Fruit fly (Drosophila melanogaster) whole organism, embryonic: ENCODE measurements around the gene Syp.

Experiments
- Adf1 ChIP-seq: fragments of 200-800 bp; sonication (Bioruptor generic); IDR thresholded peaks from 2 replicates; pipeline ENCODE4 v1.3.6; 2022; ENCODE audit warnings: missing biosample characterization, missing genetic modification characterization
- Antp ChIP-seq: fragments of 200-800 bp; sonication (Bioruptor generic); optimal IDR thresholded peaks from 3 replicates; lab custom pipeline; 2016; ENCODE audit warnings: missing biosample characterization, missing genetic modification characterization
- CG10654 ChIP-seq: fragments of 200-800 bp; sonication (Bioruptor generic); optimal IDR thresholded peaks from 2 replicates; lab custom pipeline; 2016; ENCODE audit warnings: missing biosample characterization, missing genetic modification characterization
- CG10979 ChIP-seq: fragments of 200-800 bp; sonication (Bioruptor generic); optimal IDR thresholded peaks from 2 replicates; lab custom pipeline; 2018; ENCODE audit warnings: missing biosample characterization, mild to moderate bottlenecking, missing genetic modification characterization, moderate library complexity
- CG1233 ChIP-seq: fragments of 200-800 bp; sonication (Bioruptor generic); optimal IDR thresholded peaks from 4 replicates; lab custom pipeline; 2018; ENCODE audit warnings: missing biosample characterization, mild to moderate bottlenecking, missing genetic modification characterization
- CG14014 ChIP-seq: fragments of 200-800 bp; sonication (Bioruptor generic); IDR thresholded peaks from 2 replicates; pipeline ENCODE4 v1.3.6; 2022; ENCODE audit warnings: missing biosample characterization, missing genetic modification characterization
- CG16815 ChIP-seq: fragments of 200-800 bp; sonication (Bioruptor generic); optimal IDR thresholded peaks from 3 replicates; lab custom pipeline; 2017; ENCODE audit warnings: missing biosample characterization, mild to moderate bottlenecking, missing genetic modification characterization
- CG17328 ChIP-seq: fragments of 200-800 bp; sonication (Bioruptor generic); IDR thresholded peaks from 2 replicates; pipeline ENCODE4 v1.3.6; 2022; ENCODE audit warnings: missing biosample characterization, missing genetic modification characterization
- CG17612 ChIP-seq: fragments of 200-800 bp; sonication (Bioruptor generic); IDR thresholded peaks from 2 replicates; pipeline ENCODE4 v1.3.6; 2022; ENCODE audit warnings: missing biosample characterization, missing genetic modification characterization
- CG18262 ChIP-seq: fragments of 200-800 bp; optimal IDR thresholded peaks from 3 replicates; lab custom pipeline; 2019; ENCODE audit warnings: missing biosample characterization, mild to moderate bottlenecking, missing genetic modification characterization, moderate library complexity
- CG2129 ChIP-seq: fragments of 200-800 bp; sonication (Bioruptor generic); IDR thresholded peaks from 2 replicates; pipeline ENCODE4 v1.3.6; 2022; ENCODE audit warnings: missing biosample characterization, missing genetic modification characterization; ENCODE audit not compliant: partially characterized antibody
- CG2875 ChIP-seq: fragments of 200-800 bp; sonication (Bioruptor generic); optimal IDR thresholded peaks from 2 replicates; lab custom pipeline; 2017; ENCODE audit warnings: missing biosample characterization, mild to moderate bottlenecking, missing genetic modification characterization, missing genetic modification reagents
- CG3065 ChIP-seq: fragments of 200-800 bp; sonication (Bioruptor generic); optimal IDR thresholded peaks from 2 replicates; lab custom pipeline; 2016; ENCODE audit warnings: missing biosample characterization, missing genetic modification characterization
- CG31224 ChIP-seq: fragments of 200-800 bp; sonication (Bioruptor generic); IDR thresholded peaks from 2 replicates; pipeline ENCODE4 v1.3.6; 2022; ENCODE audit warnings: missing biosample characterization, missing genetic modification characterization
- CG31365 ChIP-seq: fragments of 200-800 bp; sonication (Bioruptor generic); optimal IDR thresholded peaks from 2 replicates; lab custom pipeline; 2018; ENCODE audit warnings: missing biosample characterization, mild to moderate bottlenecking, missing genetic modification characterization
- CG32767 ChIP-seq: fragments of 200-800 bp; sonication (Bioruptor generic); IDR thresholded peaks from 2 replicates; pipeline ENCODE4 v1.3.6; 2022; ENCODE audit warnings: missing biosample characterization, missing genetic modification characterization
- CG4617 ChIP-seq: fragments of 200-800 bp; sonication (Bioruptor generic); optimal IDR thresholded peaks from 3 replicates; lab custom pipeline; 2016; ENCODE audit warnings: missing biosample characterization, missing genetic modification characterization, borderline replicate concordance
- CG9797 ChIP-seq: fragments of 200-800 bp; sonication (Bioruptor generic); optimal IDR thresholded peaks from 3 replicates; lab custom pipeline; 2018; ENCODE audit warnings: missing biosample characterization, mild to moderate bottlenecking, missing genetic modification characterization
- E2f1 ChIP-seq: fragments of 200-800 bp; sonication (Bioruptor generic); IDR thresholded peaks from 2 replicates; pipeline ENCODE4 v1.3.6; 2022; ENCODE audit warnings: missing biosample characterization, missing genetic modification characterization
- ERR ChIP-seq: fragments of 200-800 bp; sonication (Bioruptor generic); optimal IDR thresholded peaks from 2 replicates; lab custom pipeline; 2016; ENCODE audit warnings: missing biosample characterization, missing genetic modification characterization
- HLH3B ChIP-seq: fragments of 200-800 bp; sonication (Bioruptor generic); IDR thresholded peaks from 2 replicates; pipeline ENCODE4 v1.3.6; 2022; ENCODE audit warnings: missing biosample characterization, missing genetic modification characterization
- Hr51 ChIP-seq, 2 experiments: fragments of 200-800 bp; sonication (Bioruptor generic); optimal IDR thresholded peaks; 2 replicates in 1 of 2; 3 replicates in 1 of 2; lab custom pipeline; 2016 to 2018; ENCODE audit warnings: missing biosample characterization in 2 of 2, missing genetic modification characterization in 2 of 2, mild to moderate bottlenecking in 1 of 2, moderate library complexity in 1 of 2
- Hr78 ChIP-seq, 2 experiments: fragments of 200-800 bp in 1 of 2; fragments of >200 bp in 1 of 2; sonication (Bioruptor generic) in 1 of 2; optimal IDR thresholded peaks; 2 replicates each; lab custom pipeline; 2017 to 2019; ENCODE audit warnings: missing biosample characterization in 2 of 2, missing genetic modification characterization in 2 of 2, mild to moderate bottlenecking in 1 of 2, moderate library complexity in 1 of 2
- Max ChIP-seq: fragments of 200-800 bp; sonication (Bioruptor generic); optimal IDR thresholded peaks from 2 replicates; lab custom pipeline; 2016; ENCODE audit warnings: missing biosample characterization, mild to moderate bottlenecking, missing genetic modification characterization
- Mrtf ChIP-seq: fragments of 200-800 bp; sonication (Bioruptor generic); IDR thresholded peaks from 3 replicates; pipeline ENCODE4 v1.3.6; 2022; ENCODE audit warnings: missing biosample characterization, missing genetic modification characterization
- Opbp ChIP-seq: fragments of 200-800 bp; sonication (Bioruptor generic); IDR thresholded peaks from 3 replicates; pipeline ENCODE4 v1.3.6; 2022; ENCODE audit warnings: missing biosample characterization, missing genetic modification characterization; ENCODE audit not compliant: partially characterized antibody
- Poxn ChIP-seq: fragments of 200-800 bp; sonication (Bioruptor generic); IDR thresholded peaks from 2 replicates; pipeline ENCODE4 v1.3.6; 2022; ENCODE audit warnings: missing biosample characterization, missing genetic modification characterization
- Rx ChIP-seq: fragments of 200-800 bp; sonication (Bioruptor generic); IDR thresholded peaks from 2 replicates; pipeline ENCODE4 v1.3.6; 2022; ENCODE audit warnings: missing biosample characterization, missing genetic modification characterization
- Taf1 ChIP-seq: fragments of 200-800 bp; sonication (Bioruptor generic); IDR thresholded peaks from 2 replicates; pipeline ENCODE4 v1.3.6; 2022; ENCODE audit warnings: missing biosample characterization, missing genetic modification characterization
- Tbp ChIP-seq: fragments of >200 bp; optimal IDR thresholded peaks from 2 replicates; lab custom pipeline; 2018; ENCODE audit warnings: missing biosample characterization, missing genetic modification characterization
- abd-A ChIP-seq: fragments of 200-800 bp; sonication (Bioruptor generic); optimal IDR thresholded peaks from 3 replicates; lab custom pipeline; 2019; ENCODE audit warnings: missing biosample characterization, mild to moderate bottlenecking, missing genetic modification characterization, moderate library complexity
- az2 ChIP-seq: fragments of 200-800 bp; sonication (Bioruptor generic); optimal IDR thresholded peaks from 3 replicates; lab custom pipeline; 2016; ENCODE audit warnings: missing biosample characterization, missing genetic modification characterization
- bbx ChIP-seq: fragments of 200-800 bp; sonication (Bioruptor generic); IDR thresholded peaks from 2 replicates; pipeline ENCODE4 v1.3.6; 2022; ENCODE audit warnings: missing biosample characterization, missing genetic modification characterization; ENCODE audit not compliant: partially characterized antibody
- cad ChIP-seq: fragments of >200 bp; optimal IDR thresholded peaks from 2 replicates; lab custom pipeline; 2017; ENCODE audit warnings: missing biosample characterization, missing genetic modification characterization
- danr ChIP-seq: fragments of 200-800 bp; sonication (Bioruptor generic); IDR thresholded peaks from 2 replicates; pipeline ENCODE4 v1.3.6; 2022; ENCODE audit warnings: missing biosample characterization, missing genetic modification characterization
- fu2 ChIP-seq: fragments of 200-800 bp; sonication (Bioruptor generic); optimal IDR thresholded peaks from 2 replicates; lab custom pipeline; 2016; ENCODE audit warnings: missing biosample characterization, missing genetic modification characterization
- grn ChIP-seq: fragments of 200-800 bp; sonication (Bioruptor generic); optimal IDR thresholded peaks from 3 replicates; lab custom pipeline; 2017; ENCODE audit warnings: missing biosample characterization, missing genetic modification characterization
- h ChIP-seq: fragments of >200 bp; optimal IDR thresholded peaks from 2 replicates; lab custom pipeline; 2017
- lmd ChIP-seq: fragments of 200-800 bp; sonication (Bioruptor generic); IDR thresholded peaks from 2 replicates; pipeline ENCODE4 v1.3.6; 2022; ENCODE audit warnings: missing biosample characterization, missing genetic modification characterization
- nau ChIP-seq: fragments of 200-800 bp; sonication (Bioruptor generic); optimal IDR thresholded peaks from 3 replicates; lab custom pipeline; 2017; ENCODE audit warnings: missing biosample characterization, mild to moderate bottlenecking, missing genetic modification characterization, missing genetic modification reagents
- pfk ChIP-seq: fragments of 200-800 bp; sonication (Bioruptor generic); optimal IDR thresholded peaks from 2 replicates; lab custom pipeline; 2018; ENCODE audit warnings: missing biosample characterization, mild to moderate bottlenecking, missing genetic modification characterization, moderate library complexity
- pum ChIP-seq: fragments of 200-800 bp; sonication (Bioruptor generic); optimal IDR thresholded peaks from 2 replicates; lab custom pipeline; 2016; ENCODE audit warnings: missing biosample characterization, missing genetic modification characterization
- rib ChIP-seq: fragments of 200-800 bp; sonication (Bioruptor generic); IDR thresholded peaks from 2 replicates; pipeline ENCODE4 v1.3.6; 2022; ENCODE audit warnings: missing biosample characterization, missing genetic modification characterization
- row ChIP-seq: fragments of 200-800 bp; sonication (Bioruptor generic); IDR thresholded peaks from 3 replicates; pipeline ENCODE4 v1.3.6; 2022; ENCODE audit warnings: missing biosample characterization, missing genetic modification characterization
- scrt ChIP-seq: fragments of 200-800 bp; sonication (Bioruptor generic); optimal IDR thresholded peaks from 2 replicates; lab custom pipeline; 2018; ENCODE audit warnings: missing biosample characterization, mild to moderate bottlenecking, missing genetic modification characterization, moderate library complexity
- sens-2 ChIP-seq: fragments of 200-800 bp; sonication (Bioruptor generic); IDR thresholded peaks from 2 replicates; pipeline ENCODE4 v1.3.6; 2022; ENCODE audit warnings: missing biosample characterization, missing genetic modification characterization
- slbo ChIP-seq: fragments of 200-800 bp; sonication (Bioruptor generic); IDR thresholded peaks from 2 replicates; pipeline ENCODE4 v1.3.6; 2022; ENCODE audit warnings: missing biosample characterization, missing genetic modification characterization
- ssp ChIP-seq: fragments of 200-800 bp; sonication (Bioruptor generic); IDR thresholded peaks from 2 replicates; pipeline ENCODE4 v1.3.6; 2022; ENCODE audit warnings: missing biosample characterization, missing genetic modification characterization
- usp ChIP-seq: fragments of >200 bp; optimal IDR thresholded peaks from 2 replicates; lab custom pipeline; 2017; ENCODE audit warnings: missing biosample characterization, missing genetic modification characterization
- zfh1 ChIP-seq: fragments of 200-800 bp; sonication (Bioruptor generic); IDR thresholded peaks from 3 replicates; pipeline ENCODE4 v1.3.6; 2022; ENCODE audit warnings: missing biosample characterization, missing genetic modification characterization

The Syp gene

DNA sequence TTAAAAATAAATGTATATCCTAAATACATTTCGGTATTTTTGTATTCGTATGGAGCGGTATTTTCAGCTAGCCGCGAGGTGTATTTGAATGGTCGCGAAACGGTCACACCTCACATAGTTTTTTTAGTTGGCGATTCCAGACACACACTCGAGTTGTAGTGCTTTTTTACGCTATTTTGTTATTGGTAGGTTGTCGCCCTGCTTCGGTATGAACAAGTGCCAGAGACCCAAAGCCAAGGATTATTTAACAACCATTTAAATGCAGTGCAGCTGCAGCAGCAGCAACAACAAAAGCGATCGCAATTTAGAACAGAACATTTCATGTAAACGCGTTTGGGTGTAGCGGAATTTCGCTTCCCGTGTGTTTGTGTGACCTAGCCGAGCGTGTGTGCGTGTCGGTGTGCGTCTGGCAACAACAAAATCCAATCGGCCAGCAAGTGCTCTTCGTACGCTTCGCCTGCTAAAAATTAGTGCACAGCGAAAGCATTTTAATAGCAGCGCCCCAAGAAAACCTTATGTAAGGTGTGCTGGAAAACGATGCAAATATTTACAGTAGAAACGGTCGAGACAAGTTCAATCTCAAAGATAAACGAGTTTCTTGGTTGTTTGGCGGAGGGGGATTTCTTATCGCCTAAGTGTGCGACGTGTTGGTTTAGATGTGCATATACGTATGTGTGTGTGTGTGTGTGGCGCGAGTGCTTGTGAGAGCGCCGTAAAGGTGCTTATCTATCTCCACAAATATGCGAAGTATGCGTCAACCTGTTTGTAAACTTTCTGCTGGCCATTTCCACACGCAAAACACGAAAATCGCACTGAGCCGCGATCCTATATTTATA, 76.4 kb downstream of the Syp start, which contains the start of gene Synd (continued):
- no peak for TF ChIP-seq CG32767
- peak; percentile 19 for TF ChIP-seq Tbp (GFP tag; lab: Kevin White, UChicago)
- no peak for TF ChIP-seq HLH3B
- TF ChIP-seq CG2875 (GFP tag; lab: Kevin White, UChicago), result no peak
- peak; percentile 35 for TF ChIP-seq CG4617
- TF ChIP-seq usp, result no peak
- TF ChIP-seq CG17328, result no peak
- TF ChIP-seq az2 (GFP tag; lab: Kevin White, UChicago), result no peak
- no peak for TF ChIP-seq ERR
- no peak for TF ChIP-seq h (lab: Kevin White, UChicago)
- no peak; the same call in 1 of the 2 replicates for TF ChIP-seq CG14014 (GFP tag; lab: Robert Waterston, UW)
- no peak; the same call in 1 of the 2 replicates for TF ChIP-seq rib
- no peak for TF ChIP-seq danr (GFP tag; lab: Robert Waterston, UW)
- peak; percentile 23; the same call in 1 of the 2 replicates for TF ChIP-seq lmd (GFP tag; lab: Robert Waterston, UW)
- TF ChIP-seq CG31224 (GFP tag; lab: Robert Waterston, UW), result no peak
- TF ChIP-seq CG17612 (GFP tag; lab: Robert Waterston, UW), result no peak
- TF ChIP-seq CG18262, result peak; percentile 10
- no peak for TF ChIP-seq CG3065 (GFP tag; lab: Kevin White, UChicago)
- no peak for TF ChIP-seq CG16815 (GFP tag; lab: Kevin White, UChicago)
- peak; percentile 9 for TF ChIP-seq scrt
- TF ChIP-seq CG2129, result no peak
- peak in 1 of 2 experiments; percentile 9 for TF ChIP-seq Hr51 (GFP tag; optimal IDR thresholded peaks at IDR 0.05; lab: Kevin White, UChicago)
- TF ChIP-seq abd-A, result peak; percentile 29
- TF ChIP-seq CG31365 (tag; lab: Kevin White, UChicago), result no peak
- no peak for TF ChIP-seq zfh1 (GFP tag; lab: Robert Waterston, UW)
- peak; percentile 46; the same call in 2 of the 3 replicates for TF ChIP-seq row (GFP tag; lab: Robert Waterston, UW)
- no peak for TF ChIP-seq Mrtf (GFP tag; lab: Robert Waterston, UW)
- TF ChIP-seq CG9797 (GFP tag; lab: Kevin White, UChicago), result peak; percentile 85
- TF ChIP-seq Hr78 (GFP tag; optimal IDR thresholded peaks at IDR 0.05; lab: Kevin White, UChicago), result peak in 1 of 2 experiments; percentile 85
- TF ChIP-seq fu2 (GFP tag; lab: Kevin White, UChicago), result no peak
- TF ChIP-seq cad (GFP tag; lab: Kevin White, UChicago), result no peak
- no peak for TF ChIP-seq sens-2 (GFP tag; lab: Robert Waterston, UW)
- TF ChIP-seq Rx (GFP tag; lab: Robert Waterston, UW), result 0 out of 2 replicates have a peak, but pooled peaks have one; percentile 23
- TF ChIP-seq Opbp (GFP tag; lab: Robert Waterston, UW), result no peak
- no peak for TF ChIP-seq Poxn (GFP tag; lab: Robert Waterston, UW)
- TF ChIP-seq CG10654 (GFP tag; lab: Kevin White, UChicago), result no peak
- TF ChIP-seq Adf1 (GFP tag; lab: Robert Waterston, UW), result peak; percentile 8; the same call in 1 of the 2 replicates
- TF ChIP-seq slbo, result no peak
- TF ChIP-seq CG10979 (tag; lab: Kevin White, UChicago), result peak; percentile 6
- no peak for TF ChIP-seq bbx (GFP tag; lab: Robert Waterston, UW)
- TF ChIP-seq grn, result peak; percentile 28
- no peak for TF ChIP-seq pfk
- no peak for TF ChIP-seq Max (GFP tag; lab: Kevin White, UChicago)
- no peak for TF ChIP-seq ssp
- TF ChIP-seq pum (GFP tag; lab: Kevin White, UChicago), result no peak
- TF ChIP-seq Taf1 (GFP tag; lab: Robert Waterston, UW), result no peak
- no peak for TF ChIP-seq Antp (GFP tag; lab: Kevin White, UChicago)
- no peak for TF ChIP-seq E2f1 (GFP tag; lab: Robert Waterston, UW)
- no peak for TF ChIP-seq CG1233
- TF ChIP-seq nau (GFP tag; lab: Kevin White, UChicago), result peak; percentile 1
